Worm (Caenorhabditis elegans) whole organism, mixed stage, embryonic: ENCODE results near the gene eri-1.

Experiments
- M03D4.4 ChIP-seq: sonication (generic microtip); optimal IDR thresholded peaks from 2 replicates; lab custom pipeline; 2017; ENCODE audit warnings: mild to moderate bottlenecking, missing genetic modification characterization, missing compliant biosample characterization
- bed-3 ChIP-seq: fragments of 200-800 bp; sonication (Bioruptor generic); optimal IDR thresholded peaks from 3 replicates; lab custom pipeline; 2018; ENCODE audit warnings: mild to moderate bottlenecking, missing genetic modification characterization, moderate library complexity, missing compliant biosample characterization
- blmp-1 ChIP-seq: fragments of 150-350 bp; optimal IDR thresholded peaks from 2 replicates; lab custom pipeline; 2014; ENCODE audit warnings: missing biosample characterization, missing genetic modification characterization
- ceh-39 ChIP-seq: fragments of 150-350 bp; optimal IDR thresholded peaks from 2 replicates; lab custom pipeline; 2014; ENCODE audit warnings: missing biosample characterization, missing genetic modification characterization
- ceh-43 ChIP-seq: fragments of 200-800 bp; sonication (Bioruptor generic); optimal IDR thresholded peaks from 2 replicates; lab custom pipeline; 2018; ENCODE audit warnings: mild to moderate bottlenecking, missing genetic modification characterization, moderate library complexity, missing compliant biosample characterization
- ceh-83 ChIP-seq: fragments of 200-800 bp; sonication (Bioruptor generic); optimal IDR thresholded peaks from 2 replicates; lab custom pipeline; 2018; ENCODE audit warnings: mild to moderate bottlenecking, missing genetic modification characterization, missing compliant biosample characterization
- ces-1 ChIP-seq: fragments of 150-350 bp; optimal IDR thresholded peaks from 2 replicates; lab custom pipeline; 2014; ENCODE audit warnings: missing biosample characterization, missing genetic modification reagents, missing genetic modification characterization
- cnd-1 ChIP-seq: fragments of 200-800 bp; sonication (Bioruptor generic); optimal IDR thresholded peaks from 2 replicates; lab custom pipeline; 2018; ENCODE audit warnings: mild to moderate bottlenecking, missing genetic modification characterization, missing compliant biosample characterization
- drap-1 ChIP-seq: fragments of 200-800 bp; sonication (Bioruptor generic); optimal IDR thresholded peaks from 3 replicates; lab custom pipeline; 2018; ENCODE audit warnings: mild to moderate bottlenecking, missing genetic modification characterization, missing compliant biosample characterization
- elt-1 ChIP-seq: sonication (generic microtip); optimal IDR thresholded peaks from 2 replicates; lab custom pipeline; 2017; ENCODE audit warnings: missing genetic modification characterization, mild to moderate bottlenecking, missing compliant biosample characterization, antibody characterized with exemption, moderate library complexity, borderline replicate concordance; ENCODE audit not compliant: insufficient read depth
- elt-3 ChIP-seq: fragments of 150-350 bp; optimal IDR thresholded peaks from 2 replicates; lab custom pipeline; 2014; ENCODE audit warnings: missing biosample characterization, missing genetic modification characterization
- flh-1 ChIP-seq: fragments of 200-800 bp; sonication (Bioruptor generic); optimal IDR thresholded peaks from 2 replicates; lab custom pipeline; 2018; ENCODE audit warnings: mild to moderate bottlenecking, missing genetic modification characterization, moderate library complexity, missing compliant biosample characterization
- ham-2 ChIP-seq: fragments of 200-800 bp; sonication (Bioruptor generic); optimal IDR thresholded peaks from 2 replicates; lab custom pipeline; 2018; ENCODE audit warnings: mild to moderate bottlenecking, missing genetic modification characterization, missing compliant biosample characterization
- hlh-1 ChIP-seq: fragments of 150-350 bp; optimal IDR thresholded peaks from 2 replicates; lab custom pipeline; 2014; ENCODE audit warnings: missing biosample characterization, missing genetic modification reagents, missing genetic modification characterization
- lin-13 ChIP-seq: fragments of 150-350 bp; optimal IDR thresholded peaks from 2 replicates; lab custom pipeline; 2014; ENCODE audit warnings: missing biosample characterization, missing genetic modification characterization
- lin-32 ChIP-seq: fragments of 200-800 bp; sonication (Bioruptor generic); optimal IDR thresholded peaks from 2 replicates; lab custom pipeline; 2018; ENCODE audit warnings: mild to moderate bottlenecking, missing genetic modification characterization, missing compliant biosample characterization
- lsy-2 ChIP-seq: fragments of 150-350 bp; optimal IDR thresholded peaks from 2 replicates; lab custom pipeline; 2014; ENCODE audit warnings: missing biosample characterization, missing genetic modification characterization
- mab-5 ChIP-seq: fragments of 150-350 bp; optimal IDR thresholded peaks from 2 replicates; lab custom pipeline; 2014; ENCODE audit warnings: missing biosample characterization, missing genetic modification characterization
- mep-1 ChIP-seq: fragments of 150-350 bp; optimal IDR thresholded peaks from 2 replicates; lab custom pipeline; 2017; ENCODE audit warnings: missing biosample characterization, missing genetic modification reagents, missing genetic modification characterization, inconsistent platforms
- mls-2 ChIP-seq: sonication (generic microtip); optimal IDR thresholded peaks from 2 replicates; lab custom pipeline; 2016; ENCODE audit warnings: mild to moderate bottlenecking, missing genetic modification characterization, moderate library complexity, missing compliant biosample characterization
- nhr-12 ChIP-seq: fragments of 150-350 bp; optimal IDR thresholded peaks from 2 replicates; lab custom pipeline; 2014; ENCODE audit warnings: missing biosample characterization, missing genetic modification characterization
- nhr-2 ChIP-seq: fragments of 150-350 bp; optimal IDR thresholded peaks from 2 replicates; lab custom pipeline; 2014; ENCODE audit warnings: missing biosample characterization, missing genetic modification characterization
- nhr-237 ChIP-seq: fragments of 150-350 bp; optimal IDR thresholded peaks from 2 replicates; lab custom pipeline; 2014; ENCODE audit warnings: missing biosample characterization, missing genetic modification characterization
- nhr-28 ChIP-seq: fragments of 150-350 bp; optimal IDR thresholded peaks from 2 replicates; lab custom pipeline; 2014; ENCODE audit warnings: missing biosample characterization, missing genetic modification characterization
- nhr-76 ChIP-seq: sonication (generic microtip); optimal IDR thresholded peaks from 2 replicates; lab custom pipeline; 2017; ENCODE audit warnings: missing biosample characterization, missing genetic modification characterization
- pha-4 ChIP-seq: fragments of 150-350 bp; optimal IDR thresholded peaks from 2 replicates; lab custom pipeline; 2018; ENCODE audit warnings: missing biosample characterization, missing genetic modification reagents, missing genetic modification characterization
- sem-2 ChIP-seq: fragments of 200-800 bp; sonication (Bioruptor generic); optimal IDR thresholded peaks from 2 replicates; lab custom pipeline; 2018; ENCODE audit warnings: mild to moderate bottlenecking, missing genetic modification characterization, missing compliant biosample characterization
- snpc-4 ChIP-seq: fragments of 150-350 bp; optimal IDR thresholded peaks from 2 replicates; lab custom pipeline; 2014; ENCODE audit warnings: missing biosample characterization, missing genetic modification characterization
- sptf-1 ChIP-seq: sonication (generic microtip); optimal IDR thresholded peaks from 2 replicates; lab custom pipeline; 2017; ENCODE audit warnings: mild to moderate bottlenecking, missing genetic modification characterization, moderate library complexity, missing compliant biosample characterization
- tbx-8 ChIP-seq: fragments of 200-800 bp; sonication (Bioruptor generic); optimal IDR thresholded peaks from 2 replicates; lab custom pipeline; 2018; ENCODE audit warnings: mild to moderate bottlenecking, missing genetic modification characterization, moderate library complexity, missing compliant biosample characterization
- unc-120 ChIP-seq: sonication (generic microtip); optimal IDR thresholded peaks from 2 replicates; lab custom pipeline; 2017; ENCODE audit warnings: missing genetic modification characterization, missing compliant biosample characterization; ENCODE audit not compliant: poor library complexity, severe bottlenecking
- unc-39 ChIP-seq: fragments of 150-350 bp; optimal IDR thresholded peaks from 2 replicates; lab custom pipeline; 2014; ENCODE audit warnings: missing biosample characterization, missing genetic modification characterization
- unc-62 ChIP-seq: fragments of 150-350 bp; optimal IDR thresholded peaks from 2 replicates; lab custom pipeline; 2014; ENCODE audit warnings: missing biosample characterization, missing genetic modification reagents, missing genetic modification characterization
- zip-8 ChIP-seq: fragments of 150-350 bp; optimal IDR thresholded peaks from 2 replicates; lab custom pipeline; 2014; ENCODE audit warnings: missing biosample characterization, missing genetic modification characterization
- ztf-11 ChIP-seq: fragments of 150-350 bp; optimal IDR thresholded peaks from 2 replicates; lab custom pipeline; 2014; ENCODE audit warnings: missing biosample characterization, missing genetic modification characterization

eri-1 gene

ce11 chrIV:425546-425945, 5.8 kb upstream of the eri-1 start:
- no peak for TF ChIP-seq pha-4 (tag; lab: Kevin White, UChicago)
- TF ChIP-seq lin-32, result no peak
- no peak for TF ChIP-seq mab-5 (tag; lab: Kevin White, UChicago)
- no peak for TF ChIP-seq lin-13 (tag; lab: Kevin White, UChicago)
- no peak for TF ChIP-seq M03D4.4 (tag; lab: Kevin White, UChicago)
- no peak for TF ChIP-seq sem-2 (GFP tag; lab: Kevin White, UChicago)
- peak; percentile 54 for TF ChIP-seq lsy-2 (tag; lab: Kevin White, UChicago)
- TF ChIP-seq bed-3 (GFP tag; lab: Kevin White, UChicago), result no peak
- peak; percentile 27 for TF ChIP-seq unc-120 (tag; lab: Kevin White, UChicago)
- no peak for TF ChIP-seq mls-2 (tag; lab: Kevin White, UChicago)
- no peak for TF ChIP-seq unc-39 (tag; lab: Kevin White, UChicago)
- no peak for TF ChIP-seq nhr-76
- no peak for TF ChIP-seq ceh-43 (GFP tag; lab: Kevin White, UChicago)
- TF ChIP-seq unc-62 (GFP tag; lab: Kevin White, UChicago), result no peak
- TF ChIP-seq hlh-1 (tag; lab: Kevin White, UChicago), result no peak
- no peak for TF ChIP-seq drap-1 (GFP tag; lab: Kevin White, UChicago)
- TF ChIP-seq elt-3 (tag; lab: Kevin White, UChicago), result no peak
- TF ChIP-seq ceh-39 (tag; lab: Kevin White, UChicago), result peak; percentile 58
- no peak for TF ChIP-seq ztf-11 (tag; lab: Kevin White, UChicago)
- no peak for TF ChIP-seq ceh-83
- no peak for TF ChIP-seq ham-2
- TF ChIP-seq cnd-1 (tag; lab: Kevin White, UChicago), result no peak
- TF ChIP-seq sptf-1, result no peak
- peak; percentile 2 for TF ChIP-seq nhr-237 (tag; lab: Kevin White, UChicago)
- TF ChIP-seq snpc-4 (tag; lab: Kevin White, UChicago), result no peak
- TF ChIP-seq zip-8 (tag; lab: Kevin White, UChicago), result no peak
- TF ChIP-seq elt-1, result no peak
- no peak for TF ChIP-seq nhr-12 (tag; lab: Kevin White, UChicago)
- peak; percentile 48 for TF ChIP-seq mep-1 (tag; lab: Kevin White, UChicago)
- no peak for TF ChIP-seq flh-1
- TF ChIP-seq nhr-28 (tag; lab: Kevin White, UChicago), result no peak
- TF ChIP-seq ces-1 (GFP tag; lab: Kevin White, UChicago), result peak; percentile 40
- TF ChIP-seq nhr-2 (tag; lab: Kevin White, UChicago), result no peak
- no peak for TF ChIP-seq blmp-1
- TF ChIP-seq tbx-8 (GFP tag; lab: Kevin White, UChicago), result no peak

ce11 chrIV:425052-425451, 5.3 kb upstream of the eri-1 start, which contains the start of gene daf-18:
daf-18 (minus strand) TSS chrIV:425177.
- TF ChIP-seq cnd-1 (tag; lab: Kevin White, UChicago) (no peak), zip-8 (tag; lab: Kevin White, UChicago) (no peak)

ce11 chrIV:422112-422511, 2.4 kb upstream of the eri-1 start:
- TF ChIP-seq pha-4 (tag; lab: Kevin White, UChicago) (no peak), lin-32 (no peak), elt-3 (tag; lab: Kevin White, UChicago) (no peak), ces-1 (GFP tag; lab: Kevin White, UChicago) (no peak), ceh-83 (no peak), hlh-1 (tag; lab: Kevin White, UChicago) (no peak), mep-1 (tag; lab: Kevin White, UChicago) (no peak), nhr-12 (tag; lab: Kevin White, UChicago) (no peak), ceh-39 (tag; lab: Kevin White, UChicago) (no peak), mab-5 (tag; lab: Kevin White, UChicago) (no peak)

ce11 chrIV:420686-421085, 928 bp upstream of the eri-1 start:
- no peak for TF ChIP-seq cnd-1 (tag; lab: Kevin White, UChicago)
- no peak for TF ChIP-seq zip-8 (tag; lab: Kevin White, UChicago)
- TF ChIP-seq ceh-43 (GFP tag; lab: Kevin White, UChicago), result no peak
- no peak for TF ChIP-seq ceh-83
- no peak for TF ChIP-seq nhr-237 (tag; lab: Kevin White, UChicago)
- TF ChIP-seq M03D4.4 (tag; lab: Kevin White, UChicago), result no peak
- no peak for TF ChIP-seq elt-3 (tag; lab: Kevin White, UChicago)
- no peak for TF ChIP-seq lsy-2 (tag; lab: Kevin White, UChicago)
- TF ChIP-seq unc-62 (GFP tag; lab: Kevin White, UChicago), result no peak
- no peak for TF ChIP-seq drap-1 (GFP tag; lab: Kevin White, UChicago)
- no peak for TF ChIP-seq ces-1 (GFP tag; lab: Kevin White, UChicago)
- no peak for TF ChIP-seq blmp-1
